Fruit fly (Drosophila melanogaster) whole organism, embryonic: ENCODE measurements around the gene Polr2D.

ENCODE experiments used
- Abd-B ChIP-seq: fragments of 200-800 bp; sonication (Bioruptor generic); optimal IDR thresholded peaks from 2 replicates; lab custom pipeline; 2018; ENCODE audit warnings: missing biosample characterization, mild to moderate bottlenecking, missing genetic modification characterization, moderate library complexity
- CG10267 ChIP-seq: fragments of 200-800 bp; sonication (Bioruptor generic); optimal IDR thresholded peaks from 2 replicates; lab custom pipeline; 2018; ENCODE audit warnings: missing biosample characterization, mild to moderate bottlenecking, missing genetic modification characterization, moderate library complexity
- CG10565 ChIP-seq: fragments of 200-800 bp; sonication (Bioruptor generic); optimal IDR thresholded peaks from 3 replicates; lab custom pipeline; 2016; ENCODE audit warnings: missing biosample characterization, mild to moderate bottlenecking, missing genetic modification characterization
- CG10959 ChIP-seq: fragments of 200-800 bp; sonication (Bioruptor generic); IDR thresholded peaks from 2 replicates; pipeline ENCODE4 v1.3.6; 2022; ENCODE audit warnings: missing biosample characterization, missing genetic modification characterization
- CG1529 ChIP-seq: fragments of 200-800 bp; sonication (Bioruptor generic); optimal IDR thresholded peaks from 3 replicates; lab custom pipeline; 2018; ENCODE audit warnings: missing biosample characterization, missing genetic modification characterization
- CG1832 ChIP-seq: fragments of 200-800 bp; sonication (Bioruptor generic); optimal IDR thresholded peaks from 2 replicates; lab custom pipeline; 2017; ENCODE audit warnings: missing biosample characterization, mild to moderate bottlenecking, missing genetic modification characterization, inconsistent platforms
- CG2889 ChIP-seq: fragments of 200-800 bp; sonication (Bioruptor generic); IDR thresholded peaks from 3 replicates; pipeline ENCODE4 v1.3.6; 2022; ENCODE audit warnings: missing biosample characterization, missing genetic modification characterization
- CG3281 ChIP-seq: fragments of 200-800 bp; sonication (Bioruptor generic); optimal IDR thresholded peaks from 3 replicates; lab custom pipeline; 2017; ENCODE audit warnings: missing biosample characterization, mild to moderate bottlenecking, missing genetic modification characterization
- CG4328 ChIP-seq: fragments of 200-800 bp; sonication (Bioruptor generic); optimal IDR thresholded peaks from 3 replicates; lab custom pipeline; 2017; ENCODE audit warnings: missing biosample characterization, missing genetic modification reagents, missing genetic modification characterization
- CG4424 ChIP-seq: fragments of 200-800 bp; sonication (Bioruptor generic); optimal IDR thresholded peaks from 3 replicates; lab custom pipeline; 2016; ENCODE audit warnings: missing biosample characterization, missing genetic modification characterization
- CG6654 ChIP-seq: fragments of 200-800 bp; sonication (Bioruptor generic); optimal IDR thresholded peaks from 2 replicates; lab custom pipeline; 2017; ENCODE audit warnings: missing biosample characterization, mild to moderate bottlenecking, missing genetic modification characterization
- CG7357 ChIP-seq: fragments of 200-800 bp; sonication (Bioruptor generic); IDR thresholded peaks from 3 replicates; pipeline ENCODE4 v1.3.6; 2022; ENCODE audit warnings: missing biosample characterization, missing genetic modification characterization
- CG8478 ChIP-seq: fragments of >200 bp; optimal IDR thresholded peaks from 2 replicates; lab custom pipeline; 2018
- CG9437 ChIP-seq: fragments of 200-800 bp; sonication (Bioruptor generic); optimal IDR thresholded peaks from 2 replicates; lab custom pipeline; 2018; ENCODE audit warnings: missing biosample characterization, mild to moderate bottlenecking, missing genetic modification characterization
- CG9797 ChIP-seq: fragments of 200-800 bp; sonication (Bioruptor generic); optimal IDR thresholded peaks from 3 replicates; lab custom pipeline; 2018; ENCODE audit warnings: missing biosample characterization, mild to moderate bottlenecking, missing genetic modification characterization
- CoRest ChIP-seq: fragments of 200-800 bp; sonication (Bioruptor generic); optimal IDR thresholded peaks from 3 replicates; lab custom pipeline; 2018; ENCODE audit warnings: missing biosample characterization, mild to moderate bottlenecking, missing genetic modification characterization, moderate library complexity
- Elba2 ChIP-seq: fragments of 200-800 bp; sonication (Bioruptor generic); optimal IDR thresholded peaks from 3 replicates; lab custom pipeline; 2016; ENCODE audit warnings: missing biosample characterization, missing genetic modification characterization
- Fer1 ChIP-seq: fragments of 200-800 bp; sonication (Bioruptor generic); optimal IDR thresholded peaks from 2 replicates; lab custom pipeline; 2017; ENCODE audit warnings: missing biosample characterization, mild to moderate bottlenecking, missing genetic modification characterization
- H2.0 ChIP-seq: fragments of 200-800 bp; sonication (Bioruptor generic); IDR thresholded peaks from 2 replicates; pipeline ENCODE4 v1.3.6; 2022; ENCODE audit warnings: missing biosample characterization, missing genetic modification characterization
- Hand ChIP-seq: fragments of 200-800 bp; sonication (Bioruptor generic); optimal IDR thresholded peaks from 2 replicates; lab custom pipeline; 2017; ENCODE audit warnings: mild to moderate bottlenecking, missing biosample characterization, missing genetic modification reagents, missing genetic modification characterization
- HmgD ChIP-seq: fragments of 200-800 bp; sonication (Bioruptor generic); optimal IDR thresholded peaks from 3 replicates; lab custom pipeline; 2016; ENCODE audit warnings: missing biosample characterization, missing genetic modification characterization
- NK7.1 ChIP-seq: fragments of 200-800 bp; sonication (Bioruptor generic); optimal IDR thresholded peaks from 3 replicates; lab custom pipeline; 2016; ENCODE audit warnings: missing biosample characterization, missing genetic modification characterization
- Oli ChIP-seq: fragments of 200-800 bp; sonication (Bioruptor generic); optimal IDR thresholded peaks from 2 replicates; lab custom pipeline; 2018; ENCODE audit warnings: missing biosample characterization, mild to moderate bottlenecking, missing genetic modification characterization, moderate library complexity
- Ptx1 ChIP-seq: fragments of 200-800 bp; sonication (Bioruptor generic); IDR thresholded peaks from 2 replicates; pipeline ENCODE4 v1.3.6; 2022; ENCODE audit warnings: missing biosample characterization, missing genetic modification characterization
- Sry-δ ChIP-seq: fragments of 200-800 bp; sonication (Bioruptor generic); optimal IDR thresholded peaks from 2 replicates; lab custom pipeline; 2016; ENCODE audit warnings: missing biosample characterization, missing genetic modification characterization
- Trl ChIP-seq, 3 experiments: fragments of >200 bp in 2 of 3; fragments of 200-800 bp in 1 of 3; sonication (Bioruptor generic) in 1 of 3; optimal IDR thresholded peaks; 2 replicates in 1 of 3; 3 replicates in 2 of 3; lab custom pipeline; 2016 to 2017; ENCODE audit warnings: missing biosample characterization in 1 of 3, missing genetic modification characterization in 1 of 3
- abd-A ChIP-seq: fragments of 200-800 bp; sonication (Bioruptor generic); optimal IDR thresholded peaks from 3 replicates; lab custom pipeline; 2019; ENCODE audit warnings: missing biosample characterization, mild to moderate bottlenecking, missing genetic modification characterization, moderate library complexity
- bowl ChIP-seq: fragments of 200-800 bp; sonication (Bioruptor generic); IDR thresholded peaks from 2 replicates; pipeline ENCODE4 v1.3.6; 2022; ENCODE audit warnings: missing biosample characterization, missing genetic modification characterization
- cato ChIP-seq: fragments of 200-800 bp; sonication (Bioruptor generic); optimal IDR thresholded peaks from 2 replicates; lab custom pipeline; 2016; ENCODE audit warnings: missing biosample characterization, missing genetic modification characterization, borderline replicate concordance
- crol ChIP-seq: fragments of 200-800 bp; sonication (Bioruptor generic); IDR thresholded peaks from 2 replicates; pipeline ENCODE4 v1.3.6; 2022; ENCODE audit warnings: missing biosample characterization, missing genetic modification characterization
- dan ChIP-seq: fragments of 200-800 bp; sonication (Bioruptor generic); IDR thresholded peaks from 2 replicates; pipeline ENCODE4 v1.3.6; 2022; ENCODE audit warnings: missing biosample characterization, missing genetic modification characterization
- dmrt99B ChIP-seq: fragments of 200-800 bp; sonication (Bioruptor generic); optimal IDR thresholded peaks from 2 replicates; lab custom pipeline; 2018; ENCODE audit warnings: missing biosample characterization, mild to moderate bottlenecking, missing genetic modification characterization, moderate library complexity
- en ChIP-seq: fragments of 200-800 bp; sonication (Bioruptor generic); optimal IDR thresholded peaks from 2 replicates; lab custom pipeline; 2016; ENCODE audit warnings: missing biosample characterization, missing genetic modification characterization
- eyg ChIP-seq: fragments of 200-800 bp; sonication (Bioruptor generic); optimal IDR thresholded peaks from 3 replicates; lab custom pipeline; 2016; ENCODE audit warnings: missing biosample characterization, missing genetic modification characterization
- grau ChIP-seq: fragments of 200-800 bp; optimal IDR thresholded peaks from 3 replicates; lab custom pipeline; 2019; ENCODE audit warnings: missing biosample characterization, mild to moderate bottlenecking, missing genetic modification characterization, moderate library complexity
- gsb-n ChIP-seq: fragments of 200-800 bp; sonication (Bioruptor generic); optimal IDR thresholded peaks from 3 replicates; lab custom pipeline; 2018; ENCODE audit warnings: missing biosample characterization, mild to moderate bottlenecking, missing genetic modification characterization
- hb ChIP-seq: fragments of 200-800 bp; sonication (Bioruptor generic); IDR thresholded peaks from 3 replicates; pipeline ENCODE4 v1.3.6; 2022; ENCODE audit warnings: missing biosample characterization, missing genetic modification characterization; ENCODE audit not compliant: partially characterized antibody
- lab ChIP-seq: fragments of 200-800 bp; sonication (Bioruptor generic); optimal IDR thresholded peaks from 3 replicates; lab custom pipeline; 2017; ENCODE audit warnings: missing biosample characterization, missing genetic modification characterization, mild to moderate bottlenecking, moderate library complexity, missing genetic modification reagents
- lbe ChIP-seq: fragments of 200-800 bp; sonication (Bioruptor generic); optimal IDR thresholded peaks from 2 replicates; lab custom pipeline; 2016; ENCODE audit warnings: missing biosample characterization, mild to moderate bottlenecking, missing genetic modification characterization
- nau ChIP-seq: fragments of 200-800 bp; sonication (Bioruptor generic); optimal IDR thresholded peaks from 3 replicates; lab custom pipeline; 2017; ENCODE audit warnings: missing biosample characterization, mild to moderate bottlenecking, missing genetic modification characterization, missing genetic modification reagents
- nerfin-1 ChIP-seq: fragments of 200-800 bp; sonication (Bioruptor generic); optimal IDR thresholded peaks from 3 replicates; lab custom pipeline; 2019; ENCODE audit warnings: missing biosample characterization, mild to moderate bottlenecking, missing genetic modification characterization, moderate library complexity
- nmo ChIP-seq: fragments of 200-800 bp; sonication (Bioruptor generic); optimal IDR thresholded peaks from 2 replicates; lab custom pipeline; 2018; ENCODE audit warnings: missing biosample characterization, mild to moderate bottlenecking, missing genetic modification characterization, moderate library complexity
- otp ChIP-seq: fragments of 200-800 bp; sonication (Bioruptor generic); IDR thresholded peaks from 3 replicates; pipeline ENCODE4, ENCODE4 v1.3.6; 2022; ENCODE audit warnings: missing biosample characterization, missing genetic modification characterization
- phol ChIP-seq: fragments of 200-800 bp; sonication (Bioruptor generic); optimal IDR thresholded peaks from 3 replicates; lab custom pipeline; 2018; ENCODE audit warnings: missing biosample characterization, mild to moderate bottlenecking, missing genetic modification characterization, moderate library complexity
- pzg ChIP-seq: fragments of 200-800 bp; sonication (Bioruptor generic); optimal IDR thresholded peaks from 3 replicates; lab custom pipeline; 2018; ENCODE audit warnings: missing biosample characterization, mild to moderate bottlenecking, missing genetic modification characterization, moderate library complexity
- row ChIP-seq: fragments of 200-800 bp; sonication (Bioruptor generic); IDR thresholded peaks from 3 replicates; pipeline ENCODE4 v1.3.6; 2022; ENCODE audit warnings: missing biosample characterization, missing genetic modification characterization
- scrt ChIP-seq: fragments of 200-800 bp; sonication (Bioruptor generic); optimal IDR thresholded peaks from 2 replicates; lab custom pipeline; 2018; ENCODE audit warnings: missing biosample characterization, mild to moderate bottlenecking, missing genetic modification characterization, moderate library complexity
- sqz ChIP-seq: fragments of 200-800 bp; sonication (Bioruptor generic); optimal IDR thresholded peaks from 3 replicates; lab custom pipeline; 2018; ENCODE audit warnings: missing biosample characterization, mild to moderate bottlenecking, missing genetic modification characterization
- zen ChIP-seq: fragments of 200-800 bp; sonication (Bioruptor generic); optimal IDR thresholded peaks from 3 replicates; lab custom pipeline; 2018; ENCODE audit warnings: missing biosample characterization, mild to moderate bottlenecking, missing genetic modification characterization, moderate library complexity

The Polr2D gene

dm6 chr3R:18244171-18245043, 10.9 kb downstream of the Polr2D start (continued):
- TF ChIP-seq HmgD (GFP tag; lab: Kevin White, UChicago) (peak; percentile 26), CG10565 (no peak), Trl (optimal IDR thresholded peaks at IDR 0.05; lab: Kevin White, UChicago) (peak; percentile 91 to 94), Trl (GFP tag; optimal IDR thresholded peaks at IDR 0.05; lab: Kevin White, UChicago) (peak; percentile 43), row (peak; percentile 63), pzg (GFP tag; lab: Kevin White, UChicago) (peak; percentile 8), Elba2 (GFP tag; lab: Kevin White, UChicago) (no peak), CG9437 (GFP tag; lab: Kevin White, UChicago) (peak; percentile 22), nerfin-1 (tag; lab: Kevin White, UChicago) (no peak), Fer1 (GFP tag; lab: Kevin White, UChicago) (peak; percentile 9), dmrt99B (tag; lab: Kevin White, UChicago) (peak; percentile 14), en (GFP tag; lab: Kevin White, UChicago) (no peak), phol (no peak), gsb-n (tag; lab: Kevin White, UChicago) (no peak), CoRest (no peak), scrt (GFP tag; lab: Kevin White, UChicago) (peak; percentile 18), sqz (GFP tag; lab: Kevin White, UChicago) (peak; percentile 48), Ptx1 (GFP tag; lab: Robert Waterston, UW) (peak; percentile 29; the same call in 1 of the 2 replicates), CG6654 (GFP tag; lab: Kevin White, UChicago) (no peak), CG9797 (no peak), dan (GFP tag; lab: Robert Waterston, UW) (no peak), CG1832 (GFP tag; lab: Kevin White, UChicago) (peak; percentile 63), H2.0 (GFP tag; lab: Robert Waterston, UW) (no peak), cato (GFP tag; lab: Kevin White, UChicago) (no peak), crol (GFP tag; lab: Robert Waterston, UW) (peak; percentile 100), CG2889 (GFP tag; lab: Robert Waterston, UW) (no peak), CG10267 (tag; lab: Kevin White, UChicago) (no peak), CG4328 (GFP tag; lab: Kevin White, UChicago) (no peak), zen (tag; lab: Kevin White, UChicago) (no peak), CG8478 (lab: Kevin White, UChicago) (peak; percentile 95), lab (GFP tag; lab: Kevin White, UChicago) (peak; percentile 8), otp (GFP tag; lab: Robert Waterston, UW) (no peak), NK7.1 (GFP tag; lab: Kevin White, UChicago) (no peak), lbe (GFP tag; lab: Kevin White, UChicago) (peak; percentile 16), grau (peak; percentile 16), nmo (GFP tag; lab: Kevin White, UChicago) (no peak), CG7357 (no peak), CG3281 (GFP tag; lab: Kevin White, UChicago) (no peak), eyg (GFP tag; lab: Kevin White, UChicago) (no peak), nau (GFP tag; lab: Kevin White, UChicago) (peak; percentile 28), CG1529 (no peak), CG10959 (GFP tag; lab: Robert Waterston, UW) (no peak), Hand (GFP tag; lab: Kevin White, UChicago) (peak; percentile 18), Sry-δ (GFP tag; lab: Kevin White, UChicago) (no peak), CG4424 (GFP tag; lab: Kevin White, UChicago) (no peak), abd-A (tag; lab: Kevin White, UChicago) (peak; percentile 91), bowl (GFP tag; lab: Robert Waterston, UW) (no peak), Oli (tag; lab: Kevin White, UChicago) (peak; percentile 38), hb (GFP tag; lab: Robert Waterston, UW) (no peak), Abd-B (GFP tag; lab: Kevin White, UChicago) (no peak)
